Comparison of ENCODE assay signal across 2 fruit fly cellular contexts in the genomic region with DNA sequence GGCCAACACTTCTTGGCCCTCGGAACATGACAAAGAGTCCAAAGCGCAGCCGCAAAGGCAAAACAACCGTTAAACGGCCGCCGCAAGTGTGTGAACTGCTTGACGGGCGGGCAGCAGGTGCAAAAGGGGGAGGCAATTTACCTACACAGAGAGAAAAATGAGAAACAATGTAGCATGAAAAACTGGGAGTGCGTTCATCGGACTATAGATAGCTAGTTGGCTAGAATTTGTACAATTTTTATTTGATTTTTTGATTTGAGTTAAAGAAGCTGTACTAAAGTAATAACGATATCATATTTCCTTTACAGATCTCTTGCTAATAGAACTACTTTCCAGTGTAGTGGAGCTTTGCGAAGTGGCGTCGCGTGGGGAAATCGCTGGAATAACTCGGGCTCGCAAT.
A peak's percentile ranks its signal among the peaks of the same experiment; 100 is the strongest.
TF ChIP-seq lines count a peak whose summit lies in the region.

No protein-coding gene starts in this region.

TF ChIP-seq in whole organism, embryonic, 481 proteins besides CTCF, POLR2A, EP300 and RAD21 (continued from another document):
- TF ChIP-seq HLH3B (GFP tag; IDR thresholded peaks at IDR 0.05; lab: Robert Waterston, UW) (0 out of 2 replicates have a peak, but pooled peaks have one; percentile 23), Rfx (GFP tag; IDR thresholded peaks at IDR 0.05; lab: Robert Waterston, UW) (0 out of 2 replicates have a peak, but pooled peaks have one; percentile 8), CG17328 (GFP tag; IDR thresholded peaks at IDR 0.05; lab: Robert Waterston, UW) (peak; percentile 20; the same call in 1 of the 2 replicates), CG10979 (tag; optimal IDR thresholded peaks at IDR 0.05; lab: Kevin White, UChicago) (peak; percentile 1), Antp (GFP tag; optimal IDR thresholded peaks at IDR 0.05; lab: Kevin White, UChicago) (peak; percentile 21), phol (tag; optimal IDR thresholded peaks at IDR 0.05; lab: Kevin White, UChicago) (peak; percentile 14), ewg (GFP tag; optimal IDR thresholded peaks at IDR 0.05; lab: Kevin White, UChicago) (no peak), sens (GFP tag; lab: Kevin White, UChicago) (peak; percentile 32), dysf (GFP tag; IDR thresholded peaks at IDR 0.05; lab: Robert Waterston, UW) (peak; percentile 42; the same call in 1 of the 3 replicates), CG11723 (GFP tag; optimal IDR thresholded peaks at IDR 0.05; lab: Kevin White, UChicago) (no peak), Atf3 (GFP tag; optimal IDR thresholded peaks at IDR 0.05; lab: Kevin White, UChicago) (no peak), CG43689 (GFP tag; IDR thresholded peaks at IDR 0.05; lab: Robert Waterston, UW) (no peak)
TF ChIP-seq in whole organism, embryonic: peak in this region for 21.

TF ChIP-seq in whole organism, prepupa, 60 proteins besides CTCF, POLR2A, EP300 and RAD21 (continued from another document):
- TF ChIP-seq CG34406 (GFP tag; optimal IDR thresholded peaks at IDR 0.05; lab: Kevin White, UChicago) (peak; percentile 8), CG6163 (GFP tag; IDR thresholded peaks at IDR 0.05; lab: Robert Waterston, UW) (peak; percentile 51; the same call in 1 of the 3 replicates), Ets96B (tag; optimal IDR thresholded peaks at IDR 0.05; lab: Kevin White, UChicago) (peak; percentile 5), CG6808 (GFP tag; optimal IDR thresholded peaks at IDR 0.05; lab: Kevin White, UChicago) (no peak), fd59A (GFP tag; optimal IDR thresholded peaks at IDR 0.05; lab: Kevin White, UChicago) (peak; percentile 5), salr (GFP tag; optimal IDR thresholded peaks at IDR 0.05; lab: Kevin White, UChicago) (peak in 1 of 2 experiments; percentile 28), Sox102F (GFP tag; optimal IDR thresholded peaks at IDR 0.05; lab: Kevin White, UChicago) (no peak), Met (GFP tag; optimal IDR thresholded peaks at IDR 0.05; lab: Kevin White, UChicago) (no peak), CG8319 (GFP tag; optimal IDR thresholded peaks at IDR 0.05; lab: Kevin White, UChicago) (no peak), Sox14 (GFP tag; optimal IDR thresholded peaks at IDR 0.05; lab: Kevin White, UChicago) (peak; percentile 26), achi (GFP tag; optimal IDR thresholded peaks at IDR 0.05; lab: Kevin White, UChicago) (peak; percentile 22), topi (GFP tag; optimal IDR thresholded peaks at IDR 0.05; lab: Kevin White, UChicago) (no peak), Gug (GFP tag; IDR thresholded peaks at IDR 0.05; lab: Robert Waterston, UW) (no peak; the same call in 1 of the 2 replicates), CG11294 (GFP tag; IDR thresholded peaks at IDR 0.05; lab: Robert Waterston, UW) (peak; percentile 44), svp (GFP tag; lab: Kevin White, UChicago) (no peak), Eip78C (GFP tag; lab: Kevin White, UChicago) (peak; percentile 81), fkh (GFP tag; optimal IDR thresholded peaks at IDR 0.05; lab: Kevin White, UChicago) (no peak), cyc (GFP tag; optimal IDR thresholded peaks at IDR 0.05; lab: Kevin White, UChicago) (no peak)
